Worm (Caenorhabditis elegans) whole organism, midembryonic: ENCODE measurements around the gene Y49A3A.3.

Source experiments
- T22C8.4 ChIP-seq: fragments of 200-800 bp; sonication (Bioruptor generic); IDR thresholded peaks from 2 replicates; pipeline ENCODE4 v1.3.6; 2022; ENCODE audit warnings: missing genetic modification characterization, missing compliant biosample characterization
- cog-1 ChIP-seq: sonication (generic microtip); optimal IDR thresholded peaks from 2 replicates; lab custom pipeline; 2016; ENCODE audit warnings: missing genetic modification characterization, missing compliant biosample characterization
- flt-1 ChIP-seq: fragments of 200-800 bp; sonication (Bioruptor generic); IDR thresholded peaks from 2 replicates; pipeline ENCODE4 v1.3.6; 2022; ENCODE audit warnings: missing genetic modification characterization, missing compliant biosample characterization
- klf-2 ChIP-seq: fragments of 200-800 bp; sonication (Bioruptor generic); conservative IDR thresholded peaks from 2 replicates; pipeline ENCODE4 v1.3.6; 2022; ENCODE audit warnings: missing genetic modification reagents, missing genetic modification characterization, missing compliant biosample characterization
- med-1 ChIP-seq: sonication (generic microtip); optimal IDR thresholded peaks from 2 replicates; lab custom pipeline; 2017; ENCODE audit warnings: missing genetic modification characterization, mild to moderate bottlenecking, missing compliant biosample characterization, antibody characterized with exemption, missing genetic modification reagents; ENCODE audit not compliant: insufficient read depth
- ref-1 ChIP-seq: fragments of 200-800 bp; sonication (Bioruptor generic); conservative IDR thresholded peaks from 2 replicates; pipeline ENCODE4 v1.3.6; 2022; ENCODE audit warnings: missing genetic modification reagents, missing genetic modification characterization, missing compliant biosample characterization
- tab-1 ChIP-seq: fragments of 200-800 bp; sonication (Bioruptor generic); IDR thresholded peaks from 2 replicates; pipeline ENCODE4 v1.3.6; 2022; ENCODE audit warnings: missing genetic modification characterization, missing compliant biosample characterization
- ztf-23 ChIP-seq: fragments of 200-800 bp; sonication (Bioruptor generic); IDR thresholded peaks from 2 replicates; pipeline ENCODE4 v1.3.6; 2022; ENCODE audit warnings: missing genetic modification reagents, missing genetic modification characterization, missing compliant biosample characterization
- ztf-29 ChIP-seq: fragments of 200-800 bp; sonication (Bioruptor generic); IDR thresholded peaks from 2 replicates; pipeline ENCODE4 v1.3.6; 2022; ENCODE audit warnings: missing genetic modification reagents, missing genetic modification characterization, missing compliant biosample characterization

The Y49A3A.3 gene

ce11 chrV:14358577-14358976 is 4.4 kb downstream of the Y49A3A.3 start, which contains the start of gene Y49A3A.4:
Gene Y49A3A.4, minus strand, starts transcription at chrV:14358890.
- TF ChIP-seq cog-1 (tag; lab: Kevin White, UChicago) (no peak), tab-1 (no peak), klf-2 (GFP tag; lab: Robert Waterston, UW) (no peak), ztf-23 (GFP tag; lab: Robert Waterston, UW) (no peak), ref-1 (no peak), ztf-29 (GFP tag; lab: Robert Waterston, UW) (no peak), T22C8.4 (GFP tag; lab: Robert Waterston, UW) (no peak), flt-1 (no peak)

ce11 chrV:14361973-14362372 is 7.8 kb downstream of the Y49A3A.3 start:
- TF ChIP-seq T22C8.4 (GFP tag; lab: Robert Waterston, UW) (no peak), ref-1 (no peak), ztf-29 (GFP tag; lab: Robert Waterston, UW) (no peak), cog-1 (tag; lab: Kevin White, UChicago) (no peak), klf-2 (GFP tag; lab: Robert Waterston, UW) (no peak), flt-1 (no peak), ztf-23 (GFP tag; lab: Robert Waterston, UW) (no peak), tab-1 (no peak), med-1 (GFP tag; lab: Kevin White, UChicago) (no peak)

ce11 chrV:14364586-14365248 is 10.5 kb downstream of the Y49A3A.3 start:
- TF ChIP-seq flt-1 (no peak), tab-1 (no peak), cog-1 (tag; lab: Kevin White, UChicago) (no peak), ref-1 (no peak), ztf-29 (GFP tag; lab: Robert Waterston, UW) (no peak), klf-2 (GFP tag; lab: Robert Waterston, UW) (no peak), med-1 (GFP tag; lab: Kevin White, UChicago) (no peak), ztf-23 (GFP tag; lab: Robert Waterston, UW) (no peak), T22C8.4 (GFP tag; lab: Robert Waterston, UW) (no peak)

ce11 chrV:14366487-14366962 is 12.3 kb downstream of the Y49A3A.3 start:
- TF ChIP-seq T22C8.4 (GFP tag; lab: Robert Waterston, UW) = no peak

- TF ChIP-seq med-1 (GFP tag; lab: Kevin White, UChicago) (no peak), flt-1 (no peak), T22C8.4 (GFP tag; lab: Robert Waterston, UW) (no peak), cog-1 (tag; lab: Kevin White, UChicago) (no peak), tab-1 (no peak), ztf-23 (GFP tag; lab: Robert Waterston, UW) (no peak), ztf-29 (GFP tag; lab: Robert Waterston, UW) (no peak), ref-1 (no peak), klf-2 (GFP tag; lab: Robert Waterston, UW) (no peak)
Observed at ce11 chrV:14368272-14369052, 14.3 kb downstream of the Y49A3A.3 start.

ce11 chrV:14369412-14369811 is 15.2 kb downstream of the Y49A3A.3 start:
- TF ChIP-seq cog-1 (tag; lab: Kevin White, UChicago) = no peak
- no peak for TF ChIP-seq tab-1
- TF ChIP-seq flt-1 = no peak

- no peak for TF ChIP-seq cog-1 (tag; lab: Kevin White, UChicago)
- TF ChIP-seq klf-2 (GFP tag; lab: Robert Waterston, UW) = no peak
- TF ChIP-seq med-1 (GFP tag; lab: Kevin White, UChicago) = no peak
Observed at ce11 chrV:14372774-14373173, 18.6 kb downstream of the Y49A3A.3 start, which contains the start of gene unc-39. Gene unc-39, plus strand, starts transcription at chrV:14373074.

- TF ChIP-seq ztf-23 (GFP tag; lab: Robert Waterston, UW) = no peak
- TF ChIP-seq tab-1 = no peak
- no peak for TF ChIP-seq ztf-29 (GFP tag; lab: Robert Waterston, UW)
Observed at ce11 chrV:14378052-14378451, 23.8 kb downstream of the Y49A3A.3 start.

- TF ChIP-seq cog-1 (tag; lab: Kevin White, UChicago) = no peak
Observed at ce11 chrV:14378986-14379385, 24.8 kb downstream of the Y49A3A.3 start, which contains the start of gene npr-43. Gene npr-43, minus strand, starts transcription at chrV:14379086.

ce11 chrV:14380242-14380641 is 26.0 kb downstream of the Y49A3A.3 start:
- TF ChIP-seq T22C8.4 (GFP tag; lab: Robert Waterston, UW) (no peak), ref-1 (no peak), cog-1 (tag; lab: Kevin White, UChicago) (no peak), ztf-23 (GFP tag; lab: Robert Waterston, UW) (no peak), klf-2 (GFP tag; lab: Robert Waterston, UW) (no peak), ztf-29 (GFP tag; lab: Robert Waterston, UW) (no peak), flt-1 (no peak), med-1 (GFP tag; lab: Kevin White, UChicago) (no peak), tab-1 (no peak)
